Worm (Caenorhabditis elegans): ENCODE data around the gene Y6E2A.7.

DNA sequence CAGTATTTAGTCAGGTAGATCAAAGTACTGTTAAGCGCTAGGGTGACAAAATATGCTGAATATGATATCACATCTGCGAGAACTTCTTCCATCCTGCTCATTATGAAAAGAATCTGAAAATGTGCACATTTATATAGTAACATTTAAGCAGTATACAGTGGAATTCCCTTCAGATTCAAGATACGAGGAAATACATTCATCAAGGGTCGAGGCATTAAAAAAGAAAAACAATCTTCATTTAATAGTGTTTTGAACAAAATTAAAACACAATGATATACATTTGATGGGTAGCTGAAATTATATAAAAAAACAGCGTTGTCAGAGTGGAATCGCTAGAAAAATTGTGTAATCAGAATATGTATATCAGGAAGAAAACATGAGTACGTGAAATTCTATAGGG, 16.1 kb downstream of the Y6E2A.7 start, which contains the start of gene str-27:
- no peak for TF ChIP-seq pha-4 (GFP tag; IDR thresholded peaks at IDR 0.05)
- TF ChIP-seq pha-4 (tag; optimal IDR thresholded peaks at IDR 0.05): no peak
- TF ChIP-seq ceh-28 (tag; optimal IDR thresholded peaks at IDR 0.05): no peak

Measured in whole organism, L4 larva.